Fruit fly (Drosophila melanogaster) Kc167 (cell line): ENCODE results near the gene CG13306.

Experiments
- Myc ChIP-seq: fragments of >200 bp; optimal IDR thresholded peaks from 2 replicates; lab custom pipeline; 2017; ENCODE audit warnings: missing external identifiers
- psq ChIP-seq: fragments of >200 bp; optimal IDR thresholded peaks from 2 replicates; lab custom pipeline; 2017; ENCODE audit warnings: missing external identifiers

DNA sequence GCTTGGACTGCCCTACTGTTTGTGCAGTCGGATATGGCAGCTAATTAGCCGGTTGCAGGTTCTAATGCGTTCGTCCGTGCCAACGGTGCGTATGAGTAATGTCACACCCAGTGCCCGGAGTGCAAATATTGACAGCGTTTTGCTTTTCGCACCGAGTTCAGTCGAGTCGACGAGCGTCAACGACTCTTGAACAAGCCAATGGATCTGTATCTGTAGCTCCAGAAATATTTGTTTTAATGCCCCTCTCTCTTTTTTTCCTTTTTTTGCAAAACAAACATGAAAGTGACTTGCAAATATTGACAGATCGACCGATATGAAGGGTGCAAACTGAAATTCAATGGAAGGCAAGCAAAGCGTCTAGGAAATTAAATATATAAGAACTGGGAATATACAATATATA is 47.1 kb downstream of the CG13306 start:
- TF ChIP-seq psq (lab: Kevin White, UChicago), result no peak
- TF ChIP-seq Myc, result no peak
